Worm (Caenorhabditis elegans): ENCODE measurements around the gene set-21.

set-21 gene

DNA sequence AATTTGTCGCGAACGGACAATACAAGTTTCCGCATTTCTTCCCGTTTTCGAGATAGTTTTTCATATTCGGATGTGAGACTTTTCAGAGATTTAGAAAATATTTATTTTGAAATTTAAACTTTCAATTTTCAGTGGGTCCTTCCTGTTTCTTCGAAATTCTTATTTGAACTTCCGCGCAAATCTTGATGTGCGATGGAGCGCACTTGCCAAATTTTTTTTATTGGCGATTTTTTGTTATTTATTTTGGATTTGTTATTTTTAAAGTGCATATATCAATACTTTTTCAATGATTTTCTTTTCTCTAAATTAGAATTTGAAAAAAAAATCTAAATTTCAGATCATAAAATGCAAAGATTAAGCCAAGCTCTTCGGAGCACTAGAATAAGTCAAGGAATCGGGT is 33.3 kb upstream of the set-21 start, which contains the start of gene sars-2 (continued):
- no peak for TF ChIP-seq daf-16 (GFP tag; optimal IDR thresholded peaks at IDR 0.05)
- peak; percentile 20 for TF ChIP-seq daf-16 (tag; optimal IDR thresholded peaks at IDR 0.05)
- peak; percentile 31 for TF ChIP-seq mep-1 (tag; optimal IDR thresholded peaks at IDR 0.05)
- no peak for TF ChIP-seq daf-8 (GFP tag; IDR thresholded peaks at IDR 0.05)
- TF ChIP-seq lin-38 (GFP tag; IDR thresholded peaks at IDR 0.05), result peak; percentile 90

DNA sequence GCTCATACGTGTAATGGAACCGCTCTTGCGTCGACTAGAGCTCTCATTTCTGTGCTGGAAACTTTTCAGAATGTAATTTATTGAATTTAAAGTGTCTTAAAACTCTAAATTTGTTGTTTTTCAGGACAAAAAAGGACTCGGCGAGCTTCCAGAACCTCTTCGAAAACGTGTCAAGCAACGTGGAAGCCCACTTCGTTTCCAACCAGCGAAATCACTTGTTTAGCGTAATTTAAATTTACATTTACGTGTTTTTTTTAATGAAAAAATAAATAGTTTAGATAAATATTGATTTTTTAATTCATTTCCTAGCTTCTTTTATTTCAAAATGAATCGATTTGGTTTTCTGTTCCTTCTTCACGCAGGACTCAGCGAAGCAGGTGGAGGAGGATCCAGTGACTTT is 31.0 kb upstream of the set-21 start, which contains the start of gene F55F10.3:
Gene F55F10.3, plus strand, starts transcription at position 301 of the 400 bp plus-strand sequence.
- no peak for TF ChIP-seq spr-3 (GFP tag; optimal IDR thresholded peaks at IDR 0.05)
- no peak for TF ChIP-seq nhr-42 (GFP tag; IDR thresholded peaks at IDR 0.05)
- no peak for TF ChIP-seq lim-7 (GFP tag; IDR thresholded peaks at IDR 0.05)
- no peak for TF ChIP-seq Y105C5A.15 (GFP tag; IDR thresholded peaks at IDR 0.05)
- TF ChIP-seq D1046.2 (GFP tag; IDR thresholded peaks at IDR 0.05), result no peak
- no peak for TF ChIP-seq R02D3.7 (tag; optimal IDR thresholded peaks at IDR 0.05)
- no peak for TF ChIP-seq ceh-44 (GFP tag; IDR thresholded peaks at IDR 0.05)
- TF ChIP-seq F26F4.8 (GFP tag; conservative IDR thresholded peaks at IDR 0.05), result no peak
- TF ChIP-seq dmd-8 (GFP tag; IDR thresholded peaks at IDR 0.05), result no peak
- TF ChIP-seq aha-1 (tag), result no peak
- no peak for TF ChIP-seq zag-1 (tag; optimal IDR thresholded peaks at IDR 0.05)
- no peak for TF ChIP-seq madf-5 (GFP tag; IDR thresholded peaks at IDR 0.05)
- no peak for TF ChIP-seq daf-8 (GFP tag; IDR thresholded peaks at IDR 0.05)
- no peak for TF ChIP-seq unc-130 (GFP tag; optimal IDR thresholded peaks at IDR 0.05)

- TF ChIP-seq T26A8.4 (GFP tag; IDR thresholded peaks at IDR 0.05), result peak; percentile 59; the same call in 1 of the 2 replicates
- no peak for TF ChIP-seq lin-39 (tag; optimal IDR thresholded peaks at IDR 0.05)
- TF ChIP-seq fkh-10 (GFP tag; optimal IDR thresholded peaks at IDR 0.05), result no peak
- no peak for TF ChIP-seq attf-4 (tag; optimal IDR thresholded peaks at IDR 0.05)
- no peak for TF ChIP-seq egl-43 (GFP tag; IDR thresholded peaks at IDR 0.05)
- TF ChIP-seq nhr-6 (tag; optimal IDR thresholded peaks at IDR 0.05), result peak; percentile 33
- TF ChIP-seq rbr-2 (tag; optimal IDR thresholded peaks at IDR 0.05), result peak; percentile 39
- TF ChIP-seq arid-1 (GFP tag; conservative IDR thresholded peaks at IDR 0.05), result no peak
- peak; percentile 22 for TF ChIP-seq ceh-28 (tag; optimal IDR thresholded peaks at IDR 0.05)
- peak; percentile 79 for TF ChIP-seq dpl-1 (GFP tag; optimal IDR thresholded peaks at IDR 0.05)
- TF ChIP-seq nhr-77 (tag; optimal IDR thresholded peaks at IDR 0.05), result peak; percentile 24
- TF ChIP-seq mdl-1 (tag; optimal IDR thresholded peaks at IDR 0.05), result no peak
- TF ChIP-seq dve-1 (tag; optimal IDR thresholded peaks at IDR 0.05; ENCODE audit: insufficient read depth), result no peak
- no peak for TF ChIP-seq mep-1 (tag; optimal IDR thresholded peaks at IDR 0.05)
- no peak for TF ChIP-seq nhr-41 (GFP tag; IDR thresholded peaks at IDR 0.05)
- no peak for TF ChIP-seq sdz-12 (GFP tag; optimal IDR thresholded peaks at IDR 0.05)
- TF ChIP-seq lsy-2 (tag; optimal IDR thresholded peaks at IDR 0.05), result peak in 1 of 2 experiments; percentile 84
- TF ChIP-seq skn-1 (tag; optimal IDR thresholded peaks at IDR 0.05), result no peak
- no peak for TF ChIP-seq egl-27 (tag; optimal IDR thresholded peaks at IDR 0.05)
- TF ChIP-seq dmd-6 (GFP tag; IDR thresholded peaks at IDR 0.05), result peak; percentile 50
- TF ChIP-seq aha-1 (tag), result peak; percentile 47
- 0 out of 2 replicates have a peak, but pooled peaks have one; percentile 23 for TF ChIP-seq hmg-1.1 (GFP tag; IDR thresholded peaks at IDR 0.05)
- TF ChIP-seq lin-38 (GFP tag; IDR thresholded peaks at IDR 0.05), result peak; percentile 87
- TF ChIP-seq nhr-111 (GFP tag; optimal IDR thresholded peaks at IDR 0.05), result no peak
- TF ChIP-seq jun-1 (tag; optimal IDR thresholded peaks at IDR 0.05), result no peak
- no peak for TF ChIP-seq nhr-28 (tag; optimal IDR thresholded peaks at IDR 0.05)
- TF ChIP-seq daf-16 (GFP tag; optimal IDR thresholded peaks at IDR 0.05), result peak in 1 of 2 experiments; percentile 70
- peak; percentile 22 for TF ChIP-seq daf-16 (tag; optimal IDR thresholded peaks at IDR 0.05)
- peak; percentile 82 for TF ChIP-seq mes-2 (tag; optimal IDR thresholded peaks at IDR 0.05; ENCODE audit: poor library complexity, severe bottlenecking)
- TF ChIP-seq unc-62 (GFP tag; optimal IDR thresholded peaks at IDR 0.05 in 1 of 2), result peak in 1 of 2 experiments; percentile 12
- no peak for TF ChIP-seq unc-62 (tag; optimal IDR thresholded peaks at IDR 0.05)
- TF ChIP-seq spr-3 (GFP tag; optimal IDR thresholded peaks at IDR 0.05), result no peak
- TF ChIP-seq hif-1 (tag; optimal IDR thresholded peaks at IDR 0.05), result peak in 1 of 2 experiments; percentile 24
- no peak for TF ChIP-seq lir-3 (tag; optimal IDR thresholded peaks at IDR 0.05)
- TF ChIP-seq nhr-102 (tag; optimal IDR thresholded peaks at IDR 0.05), result peak; percentile 44
- TF ChIP-seq snpc-4 (tag; optimal IDR thresholded peaks at IDR 0.05), result no peak
- peak; percentile 40 for TF ChIP-seq hlh-11 (tag; optimal IDR thresholded peaks at IDR 0.05)
Measured at ce11 chrIV:4360497-4360896, 30.1 kb upstream of the set-21 start, which contains the start of gene F55F10.1. TSS of gene F55F10.1 (plus strand) at chrIV:4360837.
